Worm (Caenorhabditis elegans): Measurements from ENCODE around the gene T07C12.10.

Gene T07C12.10

DNA sequence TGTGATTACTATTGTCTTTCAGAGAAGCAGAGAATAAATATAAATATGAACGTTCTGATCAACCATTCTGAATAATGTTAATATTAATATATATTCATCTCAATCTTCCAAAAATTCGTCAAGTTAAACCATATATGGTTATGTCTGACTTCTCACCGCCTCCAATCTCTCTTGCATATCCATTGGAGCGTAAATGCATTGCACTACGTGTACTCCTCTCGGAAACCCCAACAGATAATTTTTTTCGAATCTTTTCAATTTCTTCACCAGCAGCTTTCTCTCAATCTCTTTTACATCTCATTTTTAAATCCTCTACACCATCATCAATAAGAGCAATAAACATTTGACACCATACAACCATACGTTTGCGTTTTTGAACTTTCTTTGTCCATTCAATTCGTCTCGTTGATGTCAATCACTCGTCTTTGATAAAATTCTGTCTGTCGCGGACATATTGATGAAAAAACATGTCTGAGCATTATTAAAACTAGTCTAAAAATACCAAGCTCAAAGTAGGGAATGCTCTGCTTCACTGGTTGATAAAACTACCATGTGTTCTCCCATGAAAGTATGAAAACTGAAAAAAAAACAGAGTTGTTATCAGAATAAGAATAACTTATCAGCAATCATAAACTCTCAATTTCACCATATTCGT lies 43.2 kb upstream of the T07C12.10 start (continued):
- no peak for TF ChIP-seq hpl-2 (GFP tag; optimal IDR thresholded peaks at IDR 0.05)
- no peak for TF ChIP-seq unc-98 (GFP tag; IDR thresholded peaks at IDR 0.05)
- no peak for TF ChIP-seq ztf-4 (tag; optimal IDR thresholded peaks at IDR 0.05)
- TF ChIP-seq lin-35 (GFP tag; optimal IDR thresholded peaks at IDR 0.05) = peak; percentile 30 to 62
- TF ChIP-seq nhr-28 (tag; optimal IDR thresholded peaks at IDR 0.05) = no peak
- peak; percentile 70 for TF ChIP-seq blmp-1 (tag; optimal IDR thresholded peaks at IDR 0.05)

- TF ChIP-seq unc-98 (GFP tag; IDR thresholded peaks at IDR 0.05) (no peak), xbp-1 (tag; optimal IDR thresholded peaks at IDR 0.05) (peak; percentile 44), blmp-1 (tag; optimal IDR thresholded peaks at IDR 0.05) (peak; percentile 78), elt-3 (tag; optimal IDR thresholded peaks at IDR 0.05) (peak in 1 of 6 experiments; percentile 16), grh-1 (GFP tag; IDR thresholded peaks at IDR 0.05) (peak; percentile 68), nhr-20 (tag; optimal IDR thresholded peaks at IDR 0.05) (peak; percentile 25), mef-2 (tag; optimal IDR thresholded peaks at IDR 0.05) (no peak), nhr-90 (tag; optimal IDR thresholded peaks at IDR 0.05; ENCODE audit: poor library complexity) (no peak), skn-1 (tag; optimal IDR thresholded peaks at IDR 0.05) (no peak), egl-13 (tag; optimal IDR thresholded peaks at IDR 0.05) (no peak), nhr-85 (tag) (peak; percentile 69), F16B12.6 (tag; optimal IDR thresholded peaks at IDR 0.05) (no peak), lin-14 (GFP tag; optimal IDR thresholded peaks at IDR 0.05) (peak; percentile 70), snu-23 (GFP tag; optimal IDR thresholded peaks at IDR 0.05) (peak; percentile 40), lin-35 (GFP tag; optimal IDR thresholded peaks at IDR 0.05) (peak in 1 of 2 experiments; percentile 33), mep-1 (tag; optimal IDR thresholded peaks at IDR 0.05) (peak; percentile 31)
Observed at ce11 chrV:10002720-10003119, 42.4 kb upstream of the T07C12.10 start.

ce11 chrV:10000760-10001159 lies 40.5 kb upstream of the T07C12.10 start, which contains the start of gene K08H10.10:
TSS of gene K08H10.10 (plus strand) at chrV:10001060.
- no peak for TF ChIP-seq efl-1 (optimal IDR thresholded peaks at IDR 0.05)
- TF ChIP-seq efl-1 (GFP tag; optimal IDR thresholded peaks at IDR 0.05 in 1 of 2) = no peak
- TF ChIP-seq sup-37 (GFP tag; optimal IDR thresholded peaks at IDR 0.05) = no peak
- no peak for TF ChIP-seq lir-3 (tag; optimal IDR thresholded peaks at IDR 0.05; ENCODE audit: poor library complexity)
- TF ChIP-seq irx-1 (tag; optimal IDR thresholded peaks at IDR 0.05) = no peak
- TF ChIP-seq sptf-1 (tag; optimal IDR thresholded peaks at IDR 0.05) = no peak
- TF ChIP-seq pax-3 (tag; optimal IDR thresholded peaks at IDR 0.05) = no peak
- no peak for TF ChIP-seq nhr-11 (tag; optimal IDR thresholded peaks at IDR 0.05)
- no peak for TF ChIP-seq ets-5 (GFP tag; IDR thresholded peaks at IDR 0.05)
- TF ChIP-seq nhr-20 (tag; optimal IDR thresholded peaks at IDR 0.05) = no peak
- no peak for TF ChIP-seq unc-86 (tag; optimal IDR thresholded peaks at IDR 0.05)
- TF ChIP-seq fos-1 (tag; optimal IDR thresholded peaks at IDR 0.05) = no peak
- no peak for TF ChIP-seq mab-9 (GFP tag; IDR thresholded peaks at IDR 0.05)
- TF ChIP-seq skn-1 (tag; optimal IDR thresholded peaks at IDR 0.05) = no peak
- no peak for TF ChIP-seq egl-13 (tag; optimal IDR thresholded peaks at IDR 0.05)
- no peak for TF ChIP-seq zag-1 (tag; optimal IDR thresholded peaks at IDR 0.05)
- no peak for TF ChIP-seq vab-15 (tag; optimal IDR thresholded peaks at IDR 0.05)
- TF ChIP-seq mep-1 (tag; optimal IDR thresholded peaks at IDR 0.05) = no peak

DNA sequence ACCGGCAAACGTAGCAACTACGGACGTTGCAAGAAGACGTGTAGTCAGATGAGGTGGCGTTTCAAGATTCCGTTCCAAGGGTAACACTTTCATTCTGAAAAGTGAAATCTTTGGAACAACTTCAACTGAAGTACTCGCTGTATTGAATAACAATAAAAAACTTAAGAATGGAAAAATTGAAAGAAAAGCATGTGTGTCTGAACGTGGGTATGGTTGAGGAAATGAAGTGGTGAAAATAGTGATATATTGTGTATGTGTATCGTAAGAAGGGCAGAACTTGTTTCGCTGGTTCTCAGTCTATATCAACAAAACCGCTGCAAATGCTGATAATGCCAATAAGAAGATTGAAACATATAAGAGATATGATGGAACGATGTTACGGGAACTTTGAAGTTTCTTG lies 35.5 kb upstream of the T07C12.10 start, which contains the start of gene K08H10.6:
K08H10.6 (minus strand) TSS at position 101 of the 400 bp plus-strand sequence.
- TF ChIP-seq alr-1 (tag; optimal IDR thresholded peaks at IDR 0.05; ENCODE audit: borderline replicate concordance) (no peak), efl-1 (optimal IDR thresholded peaks at IDR 0.05) (no peak), efl-1 (GFP tag; optimal IDR thresholded peaks at IDR 0.05 in 1 of 2) (no peak), snu-23 (GFP tag; optimal IDR thresholded peaks at IDR 0.05) (no peak), xbp-1 (tag; optimal IDR thresholded peaks at IDR 0.05) (no peak), dsc-1 (tag; optimal IDR thresholded peaks at IDR 0.05) (no peak), egl-27 (tag; optimal IDR thresholded peaks at IDR 0.05) (no peak)
